Fruit fly (Drosophila melanogaster) whole organism, embryonic: ENCODE measurements around the gene CG43291.

Source experiments
- Adf1 ChIP-seq: fragments of 200-800 bp; sonication (Bioruptor generic); IDR thresholded peaks from 2 replicates; pipeline ENCODE4 v1.3.6; 2022; ENCODE audit warnings: missing biosample characterization, missing genetic modification characterization
- CG10321 ChIP-seq: fragments of 200-800 bp; sonication (Bioruptor generic); IDR thresholded peaks from 2 replicates; pipeline ENCODE4 v1.3.6; 2022; ENCODE audit warnings: missing biosample characterization, missing genetic modification characterization
- CG10565 ChIP-seq: fragments of 200-800 bp; sonication (Bioruptor generic); optimal IDR thresholded peaks from 3 replicates; lab custom pipeline; 2016; ENCODE audit warnings: missing biosample characterization, mild to moderate bottlenecking, missing genetic modification characterization
- CG11504 ChIP-seq: fragments of 200-800 bp; sonication (Bioruptor generic); optimal IDR thresholded peaks from 3 replicates; lab custom pipeline; 2019; ENCODE audit warnings: missing biosample characterization, mild to moderate bottlenecking, missing genetic modification characterization, moderate library complexity
- CG12769 ChIP-seq: fragments of 200-800 bp; sonication (Bioruptor generic); optimal IDR thresholded peaks from 2 replicates; lab custom pipeline; 2019; ENCODE audit warnings: missing biosample characterization, mild to moderate bottlenecking, missing genetic modification characterization, moderate library complexity
- CG15514 ChIP-seq: fragments of 200-800 bp; sonication (Bioruptor generic); optimal IDR thresholded peaks from 3 replicates; lab custom pipeline; 2017; ENCODE audit warnings: missing biosample characterization, missing genetic modification characterization, mild to moderate bottlenecking, moderate library complexity, missing genetic modification reagents
- CG18011 ChIP-seq: fragments of 200-800 bp; sonication (Bioruptor generic); optimal IDR thresholded peaks from 2 replicates; lab custom pipeline; 2017; ENCODE audit warnings: missing biosample characterization, missing genetic modification characterization, mild to moderate bottlenecking, moderate library complexity, missing genotype
- CG1832 ChIP-seq: fragments of 200-800 bp; sonication (Bioruptor generic); optimal IDR thresholded peaks from 2 replicates; lab custom pipeline; 2017; ENCODE audit warnings: missing biosample characterization, mild to moderate bottlenecking, missing genetic modification characterization, inconsistent platforms
- CG3407 ChIP-seq: fragments of 200-800 bp; sonication (Bioruptor generic); optimal IDR thresholded peaks from 2 replicates; lab custom pipeline; 2018; ENCODE audit warnings: missing biosample characterization, mild to moderate bottlenecking, missing genetic modification characterization
- CG3726 ChIP-seq: fragments of 200-800 bp; sonication (Bioruptor generic); IDR thresholded peaks from 3 replicates; pipeline ENCODE4, ENCODE4 v1.3.6; 2022; ENCODE audit warnings: missing biosample characterization, missing genetic modification characterization
- CG3838 ChIP-seq: fragments of 200-800 bp; sonication (Bioruptor generic); optimal IDR thresholded peaks from 3 replicates; lab custom pipeline; 2016; ENCODE audit warnings: missing biosample characterization, missing genetic modification characterization
- CG6765 ChIP-seq: fragments of 200-800 bp; sonication (Bioruptor generic); optimal IDR thresholded peaks from 3 replicates; lab custom pipeline; 2017; ENCODE audit warnings: missing biosample characterization, mild to moderate bottlenecking, missing genetic modification characterization
- CG7372 ChIP-seq: fragments of 200-800 bp; sonication (Bioruptor generic); IDR thresholded peaks from 2 replicates; pipeline ENCODE4 v1.3.6; 2022; ENCODE audit warnings: missing biosample characterization, missing genetic modification characterization
- CG7987 ChIP-seq: fragments of 200-800 bp; sonication (Bioruptor generic); optimal IDR thresholded peaks from 2 replicates; lab custom pipeline; 2018; ENCODE audit warnings: missing biosample characterization, mild to moderate bottlenecking, missing genetic modification characterization, moderate library complexity
- CG8944 ChIP-seq: fragments of 200-800 bp; sonication (Bioruptor generic); optimal IDR thresholded peaks from 3 replicates; lab custom pipeline; 2016; ENCODE audit warnings: missing biosample characterization, missing genetic modification characterization
- D ChIP-seq, 2 experiments: fragments of 200-800 bp in 1 of 2; fragments of >200 bp in 1 of 2; sonication (Bioruptor generic) in 1 of 2; optimal IDR thresholded peaks; 2 replicates in 1 of 2; 3 replicates in 1 of 2; lab custom pipeline; 2017; ENCODE audit warnings: mild to moderate bottlenecking in 1 of 2, missing biosample characterization in 1 of 2, missing genetic modification characterization in 1 of 2, missing genetic modification reagents in 1 of 2
- Dad ChIP-seq: fragments of 200-800 bp; sonication (Bioruptor generic); optimal IDR thresholded peaks from 3 replicates; lab custom pipeline; 2016; ENCODE audit warnings: missing biosample characterization, missing genetic modification characterization
- E2f2 ChIP-seq: fragments of 200-800 bp; sonication (Bioruptor generic); IDR thresholded peaks from 2 replicates; pipeline ENCODE4 v1.3.6; 2022; ENCODE audit warnings: missing biosample characterization, missing genetic modification characterization
- Fer1 ChIP-seq: fragments of 200-800 bp; sonication (Bioruptor generic); optimal IDR thresholded peaks from 2 replicates; lab custom pipeline; 2017; ENCODE audit warnings: missing biosample characterization, mild to moderate bottlenecking, missing genetic modification characterization
- H15 ChIP-seq: fragments of 200-800 bp; sonication (Bioruptor generic); IDR thresholded peaks from 3 replicates; pipeline ENCODE4 v1.3.6; 2022; ENCODE audit warnings: missing biosample characterization, missing genetic modification characterization
- Jarid2 ChIP-seq: fragments of 200-800 bp; sonication (Bioruptor generic); optimal IDR thresholded peaks from 3 replicates; lab custom pipeline; 2017; ENCODE audit warnings: mild to moderate bottlenecking, missing biosample characterization, missing genetic modification reagents, missing genetic modification characterization
- Lim3 ChIP-seq: fragments of 200-800 bp; sonication (Bioruptor generic); IDR thresholded peaks from 2 replicates; pipeline ENCODE4 v1.3.6; 2022; ENCODE audit warnings: missing biosample characterization, missing genetic modification characterization
- MESR4 ChIP-seq: fragments of 200-800 bp; sonication (Bioruptor generic); optimal IDR thresholded peaks from 2 replicates; lab custom pipeline; 2018; ENCODE audit warnings: missing biosample characterization, mild to moderate bottlenecking, missing genetic modification characterization, moderate library complexity
- Med ChIP-seq: fragments of 200-800 bp; sonication (Bioruptor generic); peaks from one replicate; lab custom pipeline; 2016; ENCODE audit warnings: missing biosample characterization, missing genetic modification characterization, mild to moderate bottlenecking, inconsistent platforms, moderate library complexity
- NC2α ChIP-seq: fragments of 200-800 bp; sonication (Bioruptor generic); optimal IDR thresholded peaks from 2 replicates; lab custom pipeline; 2016; ENCODE audit warnings: missing biosample characterization, missing genetic modification characterization
- Pdp1 ChIP-seq, 2 experiments: fragments of 200-800 bp; sonication (Bioruptor generic); optimal IDR thresholded peaks; 3 replicates each; lab custom pipeline; 2016; ENCODE audit warnings: missing biosample characterization in 2 of 2, missing genetic modification characterization in 2 of 2, mild to moderate bottlenecking in 1 of 2, moderate library complexity in 1 of 2
- Vsx1 ChIP-seq: fragments of 200-800 bp; sonication (Bioruptor generic); optimal IDR thresholded peaks from 2 replicates; lab custom pipeline; 2017; ENCODE audit warnings: missing biosample characterization, mild to moderate bottlenecking, missing genetic modification characterization, missing genetic modification reagents
- Xbp1 ChIP-seq: fragments of 200-800 bp; sonication (Bioruptor generic); optimal IDR thresholded peaks from 3 replicates; lab custom pipeline; 2016; ENCODE audit warnings: missing biosample characterization, mild to moderate bottlenecking, missing genetic modification characterization
- Xrp1 ChIP-seq: fragments of 200-800 bp; sonication (Bioruptor generic); IDR thresholded peaks from 2 replicates; pipeline ENCODE4 v1.3.6; 2022; ENCODE audit warnings: missing biosample characterization, missing genetic modification characterization
- YL-1 ChIP-seq: fragments of 200-800 bp; sonication (Bioruptor generic); optimal IDR thresholded peaks from 3 replicates; lab custom pipeline; 2017; ENCODE audit warnings: missing biosample characterization, mild to moderate bottlenecking, missing genetic modification characterization
- ap ChIP-seq: fragments of 200-800 bp; sonication (Bioruptor generic); IDR thresholded peaks from 2 replicates; pipeline ENCODE4 v1.3.6; 2022; ENCODE audit warnings: missing biosample characterization, missing genetic modification characterization
- bbx ChIP-seq: fragments of 200-800 bp; sonication (Bioruptor generic); IDR thresholded peaks from 2 replicates; pipeline ENCODE4 v1.3.6; 2022; ENCODE audit warnings: missing biosample characterization, missing genetic modification characterization; ENCODE audit not compliant: partially characterized antibody
- cad ChIP-seq: fragments of >200 bp; optimal IDR thresholded peaks from 2 replicates; lab custom pipeline; 2017; ENCODE audit warnings: missing biosample characterization, missing genetic modification characterization
- croc ChIP-seq: fragments of 200-800 bp; sonication (Bioruptor generic); conservative IDR thresholded peaks from 3 replicates; pipeline ENCODE4 v1.3.6; 2022; ENCODE audit warnings: missing biosample characterization, missing genetic modification characterization
- dmrt11E ChIP-seq: fragments of 200-800 bp; sonication (Bioruptor generic); optimal IDR thresholded peaks from 3 replicates; lab custom pipeline; 2018; ENCODE audit warnings: missing biosample characterization, mild to moderate bottlenecking, missing genetic modification characterization, moderate library complexity
- hth ChIP-seq: fragments of >200 bp; optimal IDR thresholded peaks from 2 replicates; lab custom pipeline; 2017; ENCODE audit warnings: inconsistent platforms
- inv ChIP-seq: fragments of 200-800 bp; sonication (Bioruptor generic); IDR thresholded peaks from 2 replicates; pipeline ENCODE4 v1.3.6; 2022; ENCODE audit warnings: missing biosample characterization, missing genetic modification characterization; ENCODE audit not compliant: partially characterized antibody
- jumu ChIP-seq: fragments of 200-800 bp; sonication (Bioruptor generic); optimal IDR thresholded peaks from 3 replicates; lab custom pipeline; 2016; ENCODE audit warnings: missing biosample characterization, missing genetic modification characterization
- lola ChIP-seq, 3 experiments: fragments of >200 bp in 2 of 3; fragments of 200-800 bp in 1 of 3; sonication (Bioruptor generic) in 1 of 3; optimal IDR thresholded peaks; 2 replicates each; lab custom pipeline; 2017 to 2019; ENCODE audit warnings: missing biosample characterization in 3 of 3, missing genetic modification characterization in 3 of 3, mild to moderate bottlenecking in 1 of 3, moderate library complexity in 1 of 3
- nom ChIP-seq: fragments of 200-800 bp; sonication (Bioruptor generic); optimal IDR thresholded peaks from 2 replicates; lab custom pipeline; 2017; ENCODE audit warnings: missing biosample characterization, missing genetic modification characterization, mild to moderate bottlenecking, moderate library complexity, missing genetic modification reagents
- oc ChIP-seq: fragments of 200-800 bp; sonication (Bioruptor generic); optimal IDR thresholded peaks from 2 replicates; lab custom pipeline; 2018; ENCODE audit warnings: missing biosample characterization, mild to moderate bottlenecking, missing genetic modification characterization, moderate library complexity
- peb ChIP-seq: fragments of 200-800 bp; sonication (Bioruptor generic); IDR thresholded peaks from 2 replicates; pipeline ENCODE4 v1.3.6; 2022; ENCODE audit warnings: missing biosample characterization, missing genetic modification characterization
- phol ChIP-seq: fragments of 200-800 bp; sonication (Bioruptor generic); optimal IDR thresholded peaks from 3 replicates; lab custom pipeline; 2018; ENCODE audit warnings: missing biosample characterization, mild to moderate bottlenecking, missing genetic modification characterization, moderate library complexity
- run ChIP-seq: fragments of 200-800 bp; sonication (Bioruptor generic); optimal IDR thresholded peaks from 3 replicates; lab custom pipeline; 2018; ENCODE audit warnings: missing biosample characterization, mild to moderate bottlenecking, missing genetic modification characterization
- salm ChIP-seq: fragments of 200-800 bp; sonication (Bioruptor generic); optimal IDR thresholded peaks from 2 replicates; lab custom pipeline; 2018; ENCODE audit warnings: missing biosample characterization, mild to moderate bottlenecking, missing genetic modification characterization
- sima ChIP-seq: fragments of 200-800 bp; sonication (Bioruptor generic); optimal IDR thresholded peaks from 2 replicates; lab custom pipeline; 2016; ENCODE audit warnings: missing biosample characterization, missing genetic modification characterization
- trh ChIP-seq: fragments of 200-800 bp; sonication (Bioruptor generic); optimal IDR thresholded peaks from 2 replicates; lab custom pipeline; 2016; ENCODE audit warnings: missing biosample characterization, missing genetic modification characterization
- vnd ChIP-seq: fragments of 200-800 bp; sonication (Bioruptor generic); IDR thresholded peaks from 3 replicates; pipeline ENCODE4 v1.3.6; 2022; ENCODE audit warnings: missing biosample characterization, missing genetic modification characterization; ENCODE audit not compliant: partially characterized antibody

The CG43291 gene

dm6 chr3R:14286320-14287190 is 42.1 kb upstream of the CG43291 start, which contains the start of gene trx (continued):
- TF ChIP-seq CG7372 (GFP tag; lab: Robert Waterston, UW) (no peak), CG7987 (no peak), cad (GFP tag; lab: Kevin White, UChicago) (peak; percentile 11), E2f2 (GFP tag; lab: Robert Waterston, UW) (no peak), YL-1 (GFP tag; lab: Kevin White, UChicago) (peak; percentile 88), CG1832 (no peak), CG15514 (GFP tag; lab: Kevin White, UChicago) (peak; percentile 68), Lim3 (GFP tag; lab: Robert Waterston, UW) (no peak), D (optimal IDR thresholded peaks at IDR 0.05; lab: Kevin White, UChicago) (no peak), D (GFP tag; optimal IDR thresholded peaks at IDR 0.05; lab: Kevin White, UChicago) (no peak), hth (lab: Kevin White, UChicago) (no peak), sima (GFP tag; lab: Kevin White, UChicago) (no peak), run (tag; lab: Kevin White, UChicago) (peak; percentile 37), phol (tag; lab: Kevin White, UChicago) (peak; percentile 62), croc (no peak), CG8944 (no peak), MESR4 (GFP tag; lab: Kevin White, UChicago) (peak; percentile 96), Fer1 (GFP tag; lab: Kevin White, UChicago) (peak; percentile 10), Adf1 (GFP tag; lab: Robert Waterston, UW) (no peak), peb (GFP tag; lab: Robert Waterston, UW) (no peak), salm (tag; lab: Kevin White, UChicago) (peak; percentile 17), CG12769 (tag; lab: Kevin White, UChicago) (peak; percentile 16), bbx (GFP tag; lab: Robert Waterston, UW) (no peak), jumu (GFP tag; lab: Kevin White, UChicago) (peak; percentile 29), CG6765 (no peak), Med (GFP tag; lab: Kevin White, UChicago) (peak; percentile 84), H15 (no peak), CG10565 (no peak), nom (GFP tag; lab: Kevin White, UChicago) (peak; percentile 56), vnd (GFP tag; lab: Robert Waterston, UW) (no peak), Vsx1 (GFP tag; lab: Kevin White, UChicago) (peak; percentile 9), CG11504 (tag; lab: Kevin White, UChicago) (peak; percentile 66), ap (GFP tag; lab: Robert Waterston, UW) (no peak), CG3838 (GFP tag; lab: Kevin White, UChicago) (no peak), trh (GFP tag; lab: Kevin White, UChicago) (no peak), NC2α (GFP tag; lab: Kevin White, UChicago) (no peak), Xbp1 (GFP tag; lab: Kevin White, UChicago) (no peak), lola (GFP tag; optimal IDR thresholded peaks at IDR 0.05; lab: Kevin White, UChicago) (peak in 2 of 3 experiments; percentile 6 to 18), dmrt11E (tag; lab: Kevin White, UChicago) (peak; percentile 6), CG18011 (peak; percentile 98), inv (GFP tag; lab: Robert Waterston, UW) (no peak), CG10321 (no peak), Dad (GFP tag; lab: Kevin White, UChicago) (peak; percentile 5), Jarid2 (GFP tag; lab: Kevin White, UChicago) (peak; percentile 72), CG3407 (GFP tag; lab: Kevin White, UChicago) (no peak), Xrp1 (no peak), oc (tag; lab: Kevin White, UChicago) (no peak), Pdp1 (GFP tag; optimal IDR thresholded peaks at IDR 0.05; lab: Kevin White, UChicago) (peak in 1 of 2 experiments; percentile 46), CG3726 (GFP tag; lab: Robert Waterston, UW) (no peak)
